Worm (Caenorhabditis elegans) whole organism, midembryonic: ENCODE measurements around the gene F11C7.6.

Source experiments
- T22C8.4 ChIP-seq: fragments of 200-800 bp; sonication (Bioruptor generic); IDR thresholded peaks from 2 replicates; pipeline ENCODE4 v1.3.6; 2022; ENCODE audit warnings: missing genetic modification characterization, missing compliant biosample characterization
- cog-1 ChIP-seq: sonication (generic microtip); optimal IDR thresholded peaks from 2 replicates; lab custom pipeline; 2016; ENCODE audit warnings: missing genetic modification characterization, missing compliant biosample characterization
- flt-1 ChIP-seq: fragments of 200-800 bp; sonication (Bioruptor generic); IDR thresholded peaks from 2 replicates; pipeline ENCODE4 v1.3.6; 2022; ENCODE audit warnings: missing genetic modification characterization, missing compliant biosample characterization
- klf-2 ChIP-seq: fragments of 200-800 bp; sonication (Bioruptor generic); conservative IDR thresholded peaks from 2 replicates; pipeline ENCODE4 v1.3.6; 2022; ENCODE audit warnings: missing genetic modification reagents, missing genetic modification characterization, missing compliant biosample characterization
- med-1 ChIP-seq: sonication (generic microtip); optimal IDR thresholded peaks from 2 replicates; lab custom pipeline; 2017; ENCODE audit warnings: missing genetic modification characterization, mild to moderate bottlenecking, missing compliant biosample characterization, antibody characterized with exemption, missing genetic modification reagents; ENCODE audit not compliant: insufficient read depth
- ref-1 ChIP-seq: fragments of 200-800 bp; sonication (Bioruptor generic); conservative IDR thresholded peaks from 2 replicates; pipeline ENCODE4 v1.3.6; 2022; ENCODE audit warnings: missing genetic modification reagents, missing genetic modification characterization, missing compliant biosample characterization
- tab-1 ChIP-seq: fragments of 200-800 bp; sonication (Bioruptor generic); IDR thresholded peaks from 2 replicates; pipeline ENCODE4 v1.3.6; 2022; ENCODE audit warnings: missing genetic modification characterization, missing compliant biosample characterization
- ztf-23 ChIP-seq: fragments of 200-800 bp; sonication (Bioruptor generic); IDR thresholded peaks from 2 replicates; pipeline ENCODE4 v1.3.6; 2022; ENCODE audit warnings: missing genetic modification reagents, missing genetic modification characterization, missing compliant biosample characterization
- ztf-29 ChIP-seq: fragments of 200-800 bp; sonication (Bioruptor generic); IDR thresholded peaks from 2 replicates; pipeline ENCODE4 v1.3.6; 2022; ENCODE audit warnings: missing genetic modification reagents, missing genetic modification characterization, missing compliant biosample characterization

Gene F11C7.6

DNA sequence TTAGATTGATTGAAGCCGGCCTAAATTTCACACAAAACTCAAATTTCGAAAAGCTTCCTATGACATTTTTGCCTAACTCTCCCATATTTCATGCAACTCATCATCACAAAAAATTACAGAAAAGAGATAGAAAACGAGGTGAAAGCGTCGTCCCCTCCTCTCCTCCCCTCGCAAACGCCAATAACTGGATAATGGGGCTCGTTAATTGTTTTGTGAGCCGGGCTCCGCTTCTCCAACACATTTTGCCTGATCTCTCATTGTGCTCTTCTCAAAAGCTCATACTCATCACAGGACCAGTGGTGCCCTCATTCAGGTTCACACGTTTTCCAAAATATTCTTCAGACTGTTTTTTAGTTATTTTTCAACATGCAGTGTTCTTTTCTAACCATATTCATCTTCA lies 27.4 kb downstream of the F11C7.6 start, which contains the start of gene pbo-6:
Gene pbo-6, plus strand, starts transcription at position 240 of the 400 bp plus-strand sequence.
- TF ChIP-seq klf-2 (GFP tag; lab: Robert Waterston, UW) (no peak), med-1 (no peak), ref-1 (no peak), T22C8.4 (GFP tag; lab: Robert Waterston, UW) (no peak), tab-1 (GFP tag; lab: Robert Waterston, UW) (no peak), flt-1 (no peak), ztf-23 (GFP tag; lab: Robert Waterston, UW) (no peak), cog-1 (tag; lab: Kevin White, UChicago) (no peak), ztf-29 (GFP tag; lab: Robert Waterston, UW) (no peak)

DNA sequence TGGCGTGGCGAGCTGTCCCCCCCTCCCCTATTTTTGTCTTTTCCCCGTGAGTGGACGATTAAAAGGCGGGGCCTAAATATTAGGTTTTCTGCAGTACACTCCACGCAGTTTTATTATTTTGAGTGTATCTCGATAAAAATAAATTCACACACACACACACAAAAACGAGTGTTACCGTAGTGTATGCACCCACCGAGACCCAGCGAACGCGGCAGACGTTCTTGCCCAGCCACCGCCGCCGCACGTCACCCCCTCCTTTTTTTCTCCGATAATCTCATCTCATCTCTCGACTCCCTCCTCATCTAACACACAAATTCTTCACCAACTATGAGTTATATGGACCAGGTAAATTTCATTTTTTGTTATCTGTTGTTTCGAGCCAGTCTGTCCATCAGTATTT lies 32.9 kb downstream of the F11C7.6 start, which contains the start of gene fubl-3:
Gene fubl-3, plus strand, starts transcription at position 212 of the 400 bp plus-strand sequence.
- TF ChIP-seq ztf-29 (GFP tag; lab: Robert Waterston, UW) (no peak), flt-1 (peak; percentile 28; the same call in 1 of the 2 replicates)

DNA sequence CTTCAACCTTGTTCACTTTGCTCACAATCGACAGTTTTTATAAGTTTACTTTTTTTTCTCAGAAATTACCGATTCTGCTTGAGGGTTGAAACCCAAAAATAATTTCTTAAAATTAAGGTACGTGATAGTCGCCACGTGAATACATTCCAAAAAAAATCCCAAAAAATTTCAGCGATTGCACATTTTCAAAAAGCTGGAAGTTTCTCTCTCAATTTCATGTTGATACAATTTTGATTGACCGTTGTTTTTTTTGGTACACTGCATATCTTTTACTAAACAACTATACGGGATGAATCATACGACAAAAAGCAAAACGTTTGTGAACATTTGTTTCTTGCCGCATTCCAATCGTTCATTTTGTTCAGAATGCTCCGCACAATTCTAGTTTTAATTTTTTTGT lies 37.0 kb downstream of the F11C7.6 start, which contains the start of gene C36E6.8:
Gene C36E6.8, plus strand, starts transcription at position 301 of the 400 bp plus-strand sequence.
- no peak for TF ChIP-seq klf-2 (GFP tag; lab: Robert Waterston, UW)
- TF ChIP-seq flt-1, result no peak
- no peak for TF ChIP-seq ztf-29 (GFP tag; lab: Robert Waterston, UW)

DNA sequence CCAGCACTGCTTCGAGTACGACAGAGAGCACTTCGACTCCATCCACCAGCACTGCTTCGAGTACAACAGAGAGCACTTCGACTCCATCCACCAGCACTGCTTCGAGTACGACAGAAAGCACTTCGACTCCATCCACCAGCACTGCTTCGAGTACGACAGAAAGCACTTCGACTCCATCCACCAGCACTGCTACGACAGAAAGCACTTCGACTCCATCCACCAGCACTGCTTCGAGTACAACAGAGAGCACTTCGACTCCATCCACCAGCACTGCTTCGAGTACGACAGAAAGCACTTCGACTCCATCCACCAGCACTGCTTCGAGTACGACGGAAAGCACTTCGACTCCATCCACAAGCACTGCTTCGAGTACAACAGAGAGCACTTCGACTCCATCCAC lies 41.2 kb downstream of the F11C7.6 start:
- TF ChIP-seq ref-1, result 0 out of 2 replicates have a peak, but pooled peaks have one; percentile 25
- TF ChIP-seq T22C8.4 (GFP tag; lab: Robert Waterston, UW), result peak; percentile 47; the same call in 1 of the 2 replicates
- TF ChIP-seq tab-1 (GFP tag; lab: Robert Waterston, UW), result peak; percentile 81

DNA sequence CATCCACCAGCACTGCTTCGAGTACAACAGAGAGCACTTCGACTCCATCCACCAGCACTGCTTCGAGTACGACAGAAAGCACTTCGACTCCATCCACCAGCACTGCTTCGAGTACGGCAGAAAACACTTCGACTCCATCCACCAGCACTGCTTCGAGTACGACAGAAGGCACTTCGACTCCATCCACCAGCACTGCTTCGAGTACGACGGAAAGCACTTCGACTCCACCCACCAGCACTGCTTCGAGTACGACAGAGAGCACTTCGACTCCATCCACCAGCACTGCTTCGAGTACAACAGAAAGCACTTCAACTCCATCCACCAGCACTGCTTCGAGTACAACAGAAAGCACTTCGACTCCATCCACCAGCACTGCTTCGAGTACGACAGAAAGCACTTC lies 43.3 kb downstream of the F11C7.6 start:
- TF ChIP-seq klf-2 (GFP tag; lab: Robert Waterston, UW) (0 out of 2 replicates have a peak, but pooled peaks have one; percentile 48), flt-1 (0 out of 2 replicates have a peak, but pooled peaks have one; percentile 19), tab-1 (GFP tag; lab: Robert Waterston, UW) (peak; percentile 78), ref-1 (0 out of 2 replicates have a peak, but pooled peaks have one; percentile 35), ztf-23 (GFP tag; lab: Robert Waterston, UW) (peak; percentile 23), T22C8.4 (GFP tag; lab: Robert Waterston, UW) (peak; percentile 48)

DNA sequence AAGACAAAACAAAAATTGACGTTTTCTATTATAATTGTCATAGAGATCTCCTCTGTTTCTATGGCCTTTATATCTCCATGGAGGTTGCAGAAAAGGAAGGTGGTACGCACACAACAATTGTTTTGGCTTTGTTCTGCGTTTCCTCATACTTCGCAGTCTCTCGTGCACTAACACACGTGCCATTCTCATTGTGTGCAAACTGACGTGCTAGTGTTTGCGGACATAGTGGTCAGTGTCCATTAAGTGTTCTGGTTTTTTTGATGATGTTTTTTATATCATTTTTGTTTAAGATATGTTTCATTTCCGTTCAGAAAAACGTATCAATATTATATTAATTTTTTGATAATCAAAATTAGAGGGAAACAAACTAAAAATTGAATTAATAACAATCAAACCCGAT lies 50.0 kb downstream of the F11C7.6 start, which contains the start of gene C36E6.2:
Gene C36E6.2, plus strand, starts transcription at position 261 of the 400 bp plus-strand sequence.
- TF ChIP-seq med-1, result no peak
- TF ChIP-seq tab-1 (GFP tag; lab: Robert Waterston, UW), result no peak
- TF ChIP-seq ztf-23 (GFP tag; lab: Robert Waterston, UW), result no peak
- TF ChIP-seq flt-1, result peak; percentile 42; the same call in 1 of the 2 replicates
- no peak for TF ChIP-seq T22C8.4 (GFP tag; lab: Robert Waterston, UW)
- peak; percentile 87 for TF ChIP-seq ref-1
- TF ChIP-seq ztf-29 (GFP tag; lab: Robert Waterston, UW), result peak; percentile 52; the same call in 1 of the 2 replicates
- TF ChIP-seq cog-1 (tag; lab: Kevin White, UChicago), result peak; percentile 59
- TF ChIP-seq klf-2 (GFP tag; lab: Robert Waterston, UW), result no peak
